Worm (Caenorhabditis elegans) whole organism, mixed stage, embryonic: Measurements from ENCODE around the gene F25G6.8.
A peak's percentile ranks its signal among the peaks of the same experiment; 100 is the strongest.

Source experiments
- blmp-1 ChIP-seq: fragments of 150-350 bp; optimal IDR thresholded peaks from 2 replicates; lab custom pipeline; 2014; ENCODE audit warnings: missing biosample characterization, missing genetic modification characterization
- elt-1 ChIP-seq: sonication (generic microtip); optimal IDR thresholded peaks from 2 replicates; lab custom pipeline; 2017; ENCODE audit warnings: missing genetic modification characterization, mild to moderate bottlenecking, missing compliant biosample characterization, antibody characterized with exemption, moderate library complexity, borderline replicate concordance; ENCODE audit not compliant: insufficient read depth
- elt-3 ChIP-seq: fragments of 150-350 bp; optimal IDR thresholded peaks from 2 replicates; lab custom pipeline; 2014; ENCODE audit warnings: missing biosample characterization, missing genetic modification characterization
- hlh-1 ChIP-seq: fragments of 150-350 bp; optimal IDR thresholded peaks from 2 replicates; lab custom pipeline; 2014; ENCODE audit warnings: missing biosample characterization, missing genetic modification reagents, missing genetic modification characterization
- lin-32 ChIP-seq: fragments of 200-800 bp; sonication (Bioruptor generic); optimal IDR thresholded peaks from 2 replicates; lab custom pipeline; 2018; ENCODE audit warnings: mild to moderate bottlenecking, missing genetic modification characterization, missing compliant biosample characterization
- mep-1 ChIP-seq: fragments of 150-350 bp; optimal IDR thresholded peaks from 2 replicates; lab custom pipeline; 2017; ENCODE audit warnings: missing biosample characterization, missing genetic modification reagents, missing genetic modification characterization, inconsistent platforms
- nhr-12 ChIP-seq: fragments of 150-350 bp; optimal IDR thresholded peaks from 2 replicates; lab custom pipeline; 2014; ENCODE audit warnings: missing biosample characterization, missing genetic modification characterization
- nhr-28 ChIP-seq: fragments of 150-350 bp; optimal IDR thresholded peaks from 2 replicates; lab custom pipeline; 2014; ENCODE audit warnings: missing biosample characterization, missing genetic modification characterization
- pha-4 ChIP-seq: fragments of 150-350 bp; optimal IDR thresholded peaks from 2 replicates; lab custom pipeline; 2018; ENCODE audit warnings: missing biosample characterization, missing genetic modification reagents, missing genetic modification characterization
- snpc-4 ChIP-seq: fragments of 150-350 bp; optimal IDR thresholded peaks from 2 replicates; lab custom pipeline; 2014; ENCODE audit warnings: missing biosample characterization, missing genetic modification characterization
- unc-39 ChIP-seq: fragments of 150-350 bp; optimal IDR thresholded peaks from 2 replicates; lab custom pipeline; 2014; ENCODE audit warnings: missing biosample characterization, missing genetic modification characterization
- unc-62 ChIP-seq: fragments of 150-350 bp; optimal IDR thresholded peaks from 2 replicates; lab custom pipeline; 2014; ENCODE audit warnings: missing biosample characterization, missing genetic modification reagents, missing genetic modification characterization
- zip-8 ChIP-seq: fragments of 150-350 bp; optimal IDR thresholded peaks from 2 replicates; lab custom pipeline; 2014; ENCODE audit warnings: missing biosample characterization, missing genetic modification characterization

- no peak for TF ChIP-seq unc-62 (GFP tag; lab: Kevin White, UChicago)
- TF ChIP-seq elt-3: no peak
- no peak for TF ChIP-seq blmp-1 (tag; lab: Kevin White, UChicago)
- TF ChIP-seq nhr-12 (tag; lab: Kevin White, UChicago): no peak
- TF ChIP-seq zip-8 (tag; lab: Kevin White, UChicago): no peak
- TF ChIP-seq nhr-28 (tag; lab: Kevin White, UChicago): no peak
- TF ChIP-seq pha-4 (tag; lab: Kevin White, UChicago): no peak
- TF ChIP-seq snpc-4 (tag; lab: Kevin White, UChicago): no peak
- TF ChIP-seq unc-39 (tag; lab: Kevin White, UChicago): no peak
- TF ChIP-seq mep-1 (tag; lab: Kevin White, UChicago): no peak
- TF ChIP-seq lin-32 (GFP tag; lab: Kevin White, UChicago): no peak
- no peak for TF ChIP-seq elt-1 (tag; lab: Kevin White, UChicago)
- TF ChIP-seq hlh-1 (tag; lab: Kevin White, UChicago): peak; percentile 56
Measured at ce11 chrV:8552460-8552859, 12.5 kb downstream of the F25G6.8 start, which contains the start of gene acr-15.
